Fruit fly (Drosophila melanogaster) whole organism, adult: ENCODE data around the gene CG44815.
A peak's percentile ranks its signal among the peaks of the same experiment; 100 is the strongest.

ENCODE experiments used
- CG11617 ChIP-seq: fragments of 200-800 bp; sonication (Bioruptor generic); optimal IDR thresholded peaks from 2 replicates; lab custom pipeline; 2017; ENCODE audit warnings: mild to moderate bottlenecking, missing biosample characterization, missing genetic modification reagents, missing genetic modification characterization
- CG12768 ChIP-seq: fragments of 200-800 bp; sonication (Bioruptor generic); optimal IDR thresholded peaks from 2 replicates; lab custom pipeline; 2017; ENCODE audit warnings: missing biosample characterization, missing genetic modification characterization, mild to moderate bottlenecking, moderate library complexity, missing genetic modification reagents
- CG14711 ChIP-seq: fragments of 200-800 bp; sonication (Bioruptor generic); optimal IDR thresholded peaks from 2 replicates; lab custom pipeline; 2018; ENCODE audit warnings: missing biosample characterization, mild to moderate bottlenecking, missing genetic modification characterization, moderate library complexity
- CG1620 ChIP-seq: fragments of 200-800 bp; sonication (Bioruptor generic); optimal IDR thresholded peaks from 2 replicates; lab custom pipeline; 2016; ENCODE audit warnings: missing biosample characterization, missing genetic modification characterization
- CG33017 ChIP-seq: fragments of 200-800 bp; sonication (Bioruptor generic); optimal IDR thresholded peaks from 2 replicates; lab custom pipeline; 2018; ENCODE audit warnings: missing biosample characterization, mild to moderate bottlenecking, missing genetic modification characterization, moderate library complexity
- CG5204 ChIP-seq: fragments of 200-800 bp; sonication (Bioruptor generic); optimal IDR thresholded peaks from 2 replicates; lab custom pipeline; 2016; ENCODE audit warnings: missing biosample characterization, missing genetic modification characterization
- CG7045 ChIP-seq: fragments of 200-800 bp; sonication (Bioruptor generic); optimal IDR thresholded peaks from 2 replicates; lab custom pipeline; 2017; ENCODE audit warnings: missing biosample characterization, mild to moderate bottlenecking, missing genetic modification characterization
- CG7101 ChIP-seq: fragments of 200-800 bp; sonication (Bioruptor generic); optimal IDR thresholded peaks from 2 replicates; lab custom pipeline; 2018; ENCODE audit warnings: missing biosample characterization, mild to moderate bottlenecking, missing genetic modification characterization, moderate library complexity
- Clk ChIP-seq: fragments of 200-800 bp; sonication (Bioruptor generic); optimal IDR thresholded peaks from 2 replicates; lab custom pipeline; 2017; ENCODE audit warnings: missing biosample characterization, missing genetic modification characterization
- Crg-1 ChIP-seq: fragments of 200-800 bp; sonication (Bioruptor generic); optimal IDR thresholded peaks from 2 replicates; lab custom pipeline; 2016; ENCODE audit warnings: missing biosample characterization, missing genetic modification characterization
- Hr96 ChIP-seq: fragments of 200-800 bp; sonication (Bioruptor generic); optimal IDR thresholded peaks from 2 replicates; lab custom pipeline; 2016; ENCODE audit warnings: missing biosample characterization, missing genetic modification characterization
- Mnt ChIP-seq: fragments of 200-800 bp; sonication (Bioruptor generic); optimal IDR thresholded peaks from 2 replicates; lab custom pipeline; 2016; ENCODE audit warnings: missing biosample characterization, mild to moderate bottlenecking, missing genetic modification characterization
- bab1 ChIP-seq: fragments of 200-800 bp; sonication (Bioruptor generic); optimal IDR thresholded peaks from 3 replicates; lab custom pipeline; 2019; ENCODE audit warnings: missing biosample characterization, mild to moderate bottlenecking, missing genetic modification characterization, moderate library complexity
- cic ChIP-seq: fragments of 200-800 bp; sonication (Bioruptor generic); optimal IDR thresholded peaks from 2 replicates; lab custom pipeline; 2017; ENCODE audit warnings: missing biosample characterization, mild to moderate bottlenecking, missing genetic modification characterization, moderate library complexity
- cnc ChIP-seq, 2 experiments: fragments of >200 bp; optimal IDR thresholded peaks; 2 replicates each; lab custom pipeline; 2017
- kay ChIP-seq: fragments of 200-800 bp; sonication (Bioruptor generic); peaks from one replicate; lab custom pipeline; 2016; ENCODE audit warnings: missing biosample characterization, missing genetic modification characterization, borderline replicate concordance
- ovo ChIP-seq: fragments of 200-800 bp; sonication (Bioruptor generic); optimal IDR thresholded peaks from 2 replicates; lab custom pipeline; 2016; ENCODE audit warnings: missing biosample characterization, missing genetic modification characterization
- pad ChIP-seq: fragments of 200-800 bp; sonication (Bioruptor generic); optimal IDR thresholded peaks from 3 replicates; lab custom pipeline; 2017; ENCODE audit warnings: missing biosample characterization, missing genetic modification characterization, mild to moderate bottlenecking, moderate library complexity, missing genetic modification reagents
- tj ChIP-seq: fragments of 200-800 bp; sonication (Bioruptor generic); optimal IDR thresholded peaks from 3 replicates; lab custom pipeline; 2017; ENCODE audit warnings: missing biosample characterization, mild to moderate bottlenecking, missing genetic modification characterization, moderate library complexity
- toe ChIP-seq: fragments of 200-800 bp; sonication (Bioruptor generic); optimal IDR thresholded peaks from 2 replicates; lab custom pipeline; 2016; ENCODE audit warnings: missing biosample characterization, missing genetic modification characterization

The CG44815 gene

DNA sequence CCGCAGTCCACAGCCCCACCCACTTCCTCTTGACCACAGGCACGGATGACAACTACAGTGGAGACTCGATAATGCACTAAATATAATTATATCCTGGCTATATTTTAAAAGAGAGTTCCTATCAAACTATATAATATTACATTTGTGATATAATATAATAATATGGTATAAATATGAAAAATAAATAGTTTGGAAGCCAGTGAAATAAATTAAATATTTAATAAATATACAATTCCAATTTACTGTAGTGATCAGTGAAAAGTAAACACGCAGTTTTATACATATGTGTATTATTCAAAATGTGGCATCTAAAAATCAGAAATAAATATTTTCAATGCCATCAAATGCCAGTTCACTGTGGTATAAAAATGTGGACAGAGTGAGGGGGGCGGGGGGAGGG, 10.4 kb upstream of the CG44815 start:
- TF ChIP-seq CG11617 (GFP tag; lab: Kevin White, UChicago) (no peak), CG5204 (GFP tag; lab: Kevin White, UChicago) (no peak), CG12768 (GFP tag; lab: Kevin White, UChicago) (no peak), Crg-1 (GFP tag; lab: Kevin White, UChicago) (no peak)

DNA sequence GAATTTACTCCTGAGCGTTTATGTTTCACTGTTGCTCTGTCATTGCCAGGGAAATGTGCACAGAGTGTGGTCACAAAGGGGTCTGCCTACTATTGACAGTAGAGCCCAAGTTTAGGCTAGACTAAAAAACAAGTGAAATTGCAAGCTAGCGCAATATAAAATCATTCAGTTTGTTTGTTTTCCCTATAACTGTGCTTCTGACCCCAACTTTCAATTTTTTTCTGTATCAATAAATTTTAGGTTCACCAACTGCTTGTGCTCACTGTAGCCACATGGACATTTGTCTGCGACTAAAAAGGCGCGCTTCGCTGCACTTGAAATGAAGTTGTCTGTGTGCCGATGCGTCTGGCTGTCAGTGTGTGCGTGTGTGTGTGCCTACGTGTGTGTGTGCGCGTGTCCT, 5.5 kb downstream of the CG44815 start:
- no peak for TF ChIP-seq CG12768 (GFP tag; lab: Kevin White, UChicago)
- no peak for TF ChIP-seq CG14711 (tag; lab: Kevin White, UChicago)
- no peak for TF ChIP-seq CG7101 (tag; lab: Kevin White, UChicago)
- no peak for TF ChIP-seq Mnt (GFP tag; lab: Kevin White, UChicago)
- TF ChIP-seq toe (GFP tag; lab: Kevin White, UChicago) = no peak
- no peak for TF ChIP-seq cnc (optimal IDR thresholded peaks at IDR 0.05; lab: Kevin White, UChicago)
- no peak for TF ChIP-seq cic
- no peak for TF ChIP-seq Crg-1 (GFP tag; lab: Kevin White, UChicago)

DNA sequence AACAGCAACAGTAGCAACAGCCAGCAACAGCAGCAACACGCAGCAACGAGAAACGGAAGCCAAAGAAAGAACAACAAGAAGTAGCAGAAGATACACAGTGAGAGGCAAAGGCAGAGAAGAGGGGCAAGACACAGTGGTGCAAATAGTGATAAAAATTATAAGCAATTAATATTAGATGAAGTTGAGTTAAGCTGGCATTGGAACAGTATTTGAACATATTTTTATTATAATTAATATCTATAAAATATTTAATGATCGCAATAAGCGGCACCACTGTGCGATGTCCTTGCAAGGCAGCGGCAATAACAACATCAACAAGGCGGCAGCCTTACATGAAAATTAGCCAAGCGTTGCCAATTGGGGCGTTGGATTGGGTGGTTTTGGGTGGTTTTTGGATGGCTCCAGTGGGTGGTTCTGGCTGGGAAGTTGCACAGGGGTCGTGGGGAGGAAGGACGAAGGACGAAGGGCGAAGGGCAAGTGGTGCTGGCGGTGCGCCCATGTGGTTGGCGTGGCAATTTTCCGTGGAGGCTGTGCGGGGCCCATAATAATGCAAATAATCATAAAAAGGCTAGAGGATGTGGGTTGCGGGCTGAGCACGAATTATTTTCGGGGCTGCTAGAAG, 14.5 kb downstream of the CG44815 start:
- no peak for TF ChIP-seq CG7101 (tag; lab: Kevin White, UChicago)
- TF ChIP-seq tj (GFP tag; lab: Kevin White, UChicago) = no peak
- no peak for TF ChIP-seq CG5204 (GFP tag; lab: Kevin White, UChicago)
- no peak for TF ChIP-seq CG14711 (tag; lab: Kevin White, UChicago)
- no peak for TF ChIP-seq Clk (GFP tag; lab: Kevin White, UChicago)
- no peak for TF ChIP-seq cic
- TF ChIP-seq toe (GFP tag; lab: Kevin White, UChicago) = no peak
- TF ChIP-seq Crg-1 (GFP tag; lab: Kevin White, UChicago) = no peak
- TF ChIP-seq Hr96 (GFP tag; lab: Kevin White, UChicago) = no peak
- no peak for TF ChIP-seq pad (GFP tag; lab: Kevin White, UChicago)
- no peak for TF ChIP-seq Mnt (GFP tag; lab: Kevin White, UChicago)
- no peak for TF ChIP-seq kay
- TF ChIP-seq ovo (GFP tag; lab: Kevin White, UChicago) = no peak
- TF ChIP-seq CG12768 (GFP tag; lab: Kevin White, UChicago) = no peak
- TF ChIP-seq bab1 (GFP tag; lab: Kevin White, UChicago) = no peak
- TF ChIP-seq cnc (optimal IDR thresholded peaks at IDR 0.05; lab: Kevin White, UChicago) = no peak
- no peak for TF ChIP-seq CG33017 (tag; lab: Kevin White, UChicago)
- no peak for TF ChIP-seq CG7045 (GFP tag; lab: Kevin White, UChicago)

DNA sequence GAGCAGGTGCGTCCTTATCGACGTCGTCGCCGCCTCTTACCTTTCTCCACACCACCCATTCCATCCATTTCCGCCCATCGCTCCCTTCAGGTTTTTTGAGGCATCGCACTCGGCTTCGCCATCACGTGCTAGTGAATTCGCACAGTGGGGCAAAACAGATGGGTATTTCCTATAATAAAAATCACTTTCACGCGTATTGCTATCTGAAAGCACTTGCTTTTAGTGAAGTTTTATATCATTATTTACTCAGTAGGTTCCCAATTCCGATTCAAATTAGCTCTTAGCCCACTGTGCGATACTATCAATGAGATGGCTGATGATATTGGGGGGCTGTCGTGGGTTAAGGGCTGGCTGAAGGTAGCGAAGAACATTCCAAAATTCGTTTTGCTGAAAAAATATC, 30.0 kb downstream of the CG44815 start:
- TF ChIP-seq Hr96 (GFP tag; lab: Kevin White, UChicago) (no peak), Clk (GFP tag; lab: Kevin White, UChicago) (no peak), Crg-1 (GFP tag; lab: Kevin White, UChicago) (no peak), CG7101 (tag; lab: Kevin White, UChicago) (no peak), cic (no peak), tj (GFP tag; lab: Kevin White, UChicago) (no peak), CG14711 (tag; lab: Kevin White, UChicago) (no peak), toe (GFP tag; lab: Kevin White, UChicago) (no peak), CG1620 (GFP tag; lab: Kevin White, UChicago) (no peak), CG7045 (GFP tag; lab: Kevin White, UChicago) (no peak), pad (GFP tag; lab: Kevin White, UChicago) (no peak)

DNA sequence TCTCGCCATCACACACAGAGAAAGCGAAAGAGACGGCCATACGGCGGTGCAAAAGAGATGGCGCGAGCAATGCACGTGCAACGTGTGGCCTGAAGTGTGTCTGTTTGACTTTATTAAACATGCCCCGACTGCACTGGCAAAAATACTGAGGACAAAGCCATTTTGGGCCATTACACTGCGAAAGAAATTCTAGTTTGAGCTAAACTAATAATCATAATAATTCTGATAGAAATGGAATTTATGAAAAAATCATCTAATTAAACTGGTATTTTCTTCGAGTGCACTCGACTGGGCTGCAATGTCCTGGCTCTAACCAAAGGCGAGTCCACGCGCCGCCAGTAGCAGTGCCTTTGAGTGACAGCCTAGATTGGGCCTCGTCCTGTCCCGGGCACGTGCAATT, 45.0 kb downstream of the CG44815 start:
- TF ChIP-seq pad (GFP tag; lab: Kevin White, UChicago) = no peak
- no peak for TF ChIP-seq kay
- peak; percentile 22 for TF ChIP-seq Hr96 (GFP tag; lab: Kevin White, UChicago)

DNA sequence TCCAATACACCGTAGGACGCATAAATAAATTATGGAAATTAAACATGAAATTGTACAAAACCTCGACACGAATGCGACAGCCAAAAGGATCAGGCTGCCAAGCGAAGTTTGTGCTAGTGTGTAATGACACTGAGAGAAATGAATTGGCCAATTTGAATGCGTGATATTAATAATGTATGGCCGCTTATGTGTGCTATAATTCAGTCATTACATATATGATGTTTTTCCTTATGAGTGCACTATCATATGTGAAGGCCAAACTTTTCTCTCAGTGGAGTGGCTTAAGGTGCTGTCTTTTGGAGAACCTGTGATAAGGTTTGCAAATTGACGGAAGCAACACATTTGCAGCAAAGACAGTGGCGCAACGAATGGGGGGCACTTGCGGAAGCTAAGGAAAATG, 46.2 kb downstream of the CG44815 start:
- peak; percentile 21 for TF ChIP-seq CG7045 (GFP tag; lab: Kevin White, UChicago)
- peak; percentile 19 for TF ChIP-seq CG5204 (GFP tag; lab: Kevin White, UChicago)
- no peak for TF ChIP-seq CG14711 (tag; lab: Kevin White, UChicago)
